Fruit fly (Drosophila melanogaster) whole organism, adult: Measurements from ENCODE around the gene CG32066.

Experiments used
- CG11617 ChIP-seq: fragments of 200-800 bp; sonication (Bioruptor generic); optimal IDR thresholded peaks from 2 replicates; lab custom pipeline; 2017; ENCODE audit warnings: mild to moderate bottlenecking, missing biosample characterization, missing genetic modification reagents, missing genetic modification characterization
- CG12768 ChIP-seq: fragments of 200-800 bp; sonication (Bioruptor generic); optimal IDR thresholded peaks from 2 replicates; lab custom pipeline; 2017; ENCODE audit warnings: missing biosample characterization, missing genetic modification characterization, mild to moderate bottlenecking, moderate library complexity, missing genetic modification reagents
- CG14711 ChIP-seq: fragments of 200-800 bp; sonication (Bioruptor generic); optimal IDR thresholded peaks from 2 replicates; lab custom pipeline; 2018; ENCODE audit warnings: missing biosample characterization, mild to moderate bottlenecking, missing genetic modification characterization, moderate library complexity
- CG1620 ChIP-seq: fragments of 200-800 bp; sonication (Bioruptor generic); optimal IDR thresholded peaks from 2 replicates; lab custom pipeline; 2016; ENCODE audit warnings: missing biosample characterization, missing genetic modification characterization
- CG33017 ChIP-seq: fragments of 200-800 bp; sonication (Bioruptor generic); optimal IDR thresholded peaks from 2 replicates; lab custom pipeline; 2018; ENCODE audit warnings: missing biosample characterization, mild to moderate bottlenecking, missing genetic modification characterization, moderate library complexity
- CG5204 ChIP-seq: fragments of 200-800 bp; sonication (Bioruptor generic); optimal IDR thresholded peaks from 2 replicates; lab custom pipeline; 2016; ENCODE audit warnings: missing biosample characterization, missing genetic modification characterization
- CG7045 ChIP-seq: fragments of 200-800 bp; sonication (Bioruptor generic); optimal IDR thresholded peaks from 2 replicates; lab custom pipeline; 2017; ENCODE audit warnings: missing biosample characterization, mild to moderate bottlenecking, missing genetic modification characterization
- CG7101 ChIP-seq: fragments of 200-800 bp; sonication (Bioruptor generic); optimal IDR thresholded peaks from 2 replicates; lab custom pipeline; 2018; ENCODE audit warnings: missing biosample characterization, mild to moderate bottlenecking, missing genetic modification characterization, moderate library complexity
- Clk ChIP-seq: fragments of 200-800 bp; sonication (Bioruptor generic); optimal IDR thresholded peaks from 2 replicates; lab custom pipeline; 2017; ENCODE audit warnings: missing biosample characterization, missing genetic modification characterization
- Crg-1 ChIP-seq: fragments of 200-800 bp; sonication (Bioruptor generic); optimal IDR thresholded peaks from 2 replicates; lab custom pipeline; 2016; ENCODE audit warnings: missing biosample characterization, missing genetic modification characterization
- Hr96 ChIP-seq: fragments of 200-800 bp; sonication (Bioruptor generic); optimal IDR thresholded peaks from 2 replicates; lab custom pipeline; 2016; ENCODE audit warnings: missing biosample characterization, missing genetic modification characterization
- Mnt ChIP-seq: fragments of 200-800 bp; sonication (Bioruptor generic); optimal IDR thresholded peaks from 2 replicates; lab custom pipeline; 2016; ENCODE audit warnings: missing biosample characterization, mild to moderate bottlenecking, missing genetic modification characterization
- bab1 ChIP-seq: fragments of 200-800 bp; sonication (Bioruptor generic); optimal IDR thresholded peaks from 3 replicates; lab custom pipeline; 2019; ENCODE audit warnings: missing biosample characterization, mild to moderate bottlenecking, missing genetic modification characterization, moderate library complexity
- cic ChIP-seq: fragments of 200-800 bp; sonication (Bioruptor generic); optimal IDR thresholded peaks from 2 replicates; lab custom pipeline; 2017; ENCODE audit warnings: missing biosample characterization, mild to moderate bottlenecking, missing genetic modification characterization, moderate library complexity
- cnc ChIP-seq, 2 experiments: fragments of >200 bp; optimal IDR thresholded peaks; 2 replicates each; lab custom pipeline; 2017
- kay ChIP-seq: fragments of 200-800 bp; sonication (Bioruptor generic); peaks from one replicate; lab custom pipeline; 2016; ENCODE audit warnings: missing biosample characterization, missing genetic modification characterization, borderline replicate concordance
- ovo ChIP-seq: fragments of 200-800 bp; sonication (Bioruptor generic); optimal IDR thresholded peaks from 2 replicates; lab custom pipeline; 2016; ENCODE audit warnings: missing biosample characterization, missing genetic modification characterization
- pad ChIP-seq: fragments of 200-800 bp; sonication (Bioruptor generic); optimal IDR thresholded peaks from 3 replicates; lab custom pipeline; 2017; ENCODE audit warnings: missing biosample characterization, missing genetic modification characterization, mild to moderate bottlenecking, moderate library complexity, missing genetic modification reagents
- tj ChIP-seq: fragments of 200-800 bp; sonication (Bioruptor generic); optimal IDR thresholded peaks from 3 replicates; lab custom pipeline; 2017; ENCODE audit warnings: missing biosample characterization, mild to moderate bottlenecking, missing genetic modification characterization, moderate library complexity
- toe ChIP-seq: fragments of 200-800 bp; sonication (Bioruptor generic); optimal IDR thresholded peaks from 2 replicates; lab custom pipeline; 2016; ENCODE audit warnings: missing biosample characterization, missing genetic modification characterization

CG32066 gene

dm6 chr3L:10696635-10697412 lies 36.0 kb upstream of the CG32066 start, which contains the start of gene NijA:
TSS of gene NijA (minus strand) at chr3L:10696877.
- peak; percentile 81 for TF ChIP-seq CG33017
- no peak for TF ChIP-seq Clk
- TF ChIP-seq toe (GFP tag; lab: Kevin White, UChicago): no peak
- TF ChIP-seq bab1 (GFP tag; lab: Kevin White, UChicago): no peak
- peak; percentile 83 for TF ChIP-seq CG14711
- no peak for TF ChIP-seq tj (GFP tag; lab: Kevin White, UChicago)
- peak; percentile 70 for TF ChIP-seq CG7101 (tag; lab: Kevin White, UChicago)
- TF ChIP-seq CG1620 (GFP tag; lab: Kevin White, UChicago): no peak
- TF ChIP-seq CG7045: no peak
- TF ChIP-seq kay (GFP tag; lab: Kevin White, UChicago): no peak
- no peak for TF ChIP-seq pad (GFP tag; lab: Kevin White, UChicago)
- TF ChIP-seq Crg-1 (GFP tag; lab: Kevin White, UChicago): no peak
- TF ChIP-seq Mnt (GFP tag; lab: Kevin White, UChicago): peak; percentile 2
- TF ChIP-seq CG12768 (GFP tag; lab: Kevin White, UChicago): no peak
- no peak for TF ChIP-seq CG5204 (GFP tag; lab: Kevin White, UChicago)
- TF ChIP-seq CG11617 (GFP tag; lab: Kevin White, UChicago): no peak
- peak; percentile 5 for TF ChIP-seq cic (GFP tag; lab: Kevin White, UChicago)
- no peak for TF ChIP-seq cnc (optimal IDR thresholded peaks at IDR 0.05; lab: Kevin White, UChicago)
- TF ChIP-seq ovo (GFP tag; lab: Kevin White, UChicago): no peak
- TF ChIP-seq Hr96 (GFP tag; lab: Kevin White, UChicago): no peak

- TF ChIP-seq toe (GFP tag; lab: Kevin White, UChicago) (no peak), CG1620 (GFP tag; lab: Kevin White, UChicago) (peak; percentile 56), tj (GFP tag; lab: Kevin White, UChicago) (no peak), CG11617 (GFP tag; lab: Kevin White, UChicago) (no peak), CG7045 (no peak), Crg-1 (GFP tag; lab: Kevin White, UChicago) (peak; percentile 55), CG7101 (tag; lab: Kevin White, UChicago) (peak; percentile 54), kay (GFP tag; lab: Kevin White, UChicago) (no peak), cnc (optimal IDR thresholded peaks at IDR 0.05; lab: Kevin White, UChicago) (no peak), cic (GFP tag; lab: Kevin White, UChicago) (peak; percentile 6), Hr96 (GFP tag; lab: Kevin White, UChicago) (no peak), CG14711 (peak; percentile 55), bab1 (GFP tag; lab: Kevin White, UChicago) (no peak), CG12768 (GFP tag; lab: Kevin White, UChicago) (peak; percentile 76), Mnt (GFP tag; lab: Kevin White, UChicago) (peak; percentile 34), ovo (GFP tag; lab: Kevin White, UChicago) (no peak), pad (GFP tag; lab: Kevin White, UChicago) (peak; percentile 70), Clk (peak; percentile 63), CG33017 (no peak), CG5204 (GFP tag; lab: Kevin White, UChicago) (no peak)
These were observed 33.0 kb upstream of the CG32066 start, which contains the start of gene ND-13B for dm6 chr3L:10693709-10694403. TSS of gene ND-13B (minus strand) at chr3L:10694108.

- TF ChIP-seq CG12768 (GFP tag; lab: Kevin White, UChicago) (no peak), cic (GFP tag; lab: Kevin White, UChicago) (peak; percentile 10), Mnt (GFP tag; lab: Kevin White, UChicago) (peak; percentile 10)
These were observed 31.8 kb upstream of the CG32066 start, which contains the start of gene CG33493 for dm6 chr3L:10692459-10693217. TSS of gene CG33493 (minus strand) at chr3L:10693167.

- no peak for TF ChIP-seq CG1620 (GFP tag; lab: Kevin White, UChicago)
- TF ChIP-seq cic (GFP tag; lab: Kevin White, UChicago): peak; percentile 33
- TF ChIP-seq CG11617 (GFP tag; lab: Kevin White, UChicago): no peak
- peak; percentile 33 for TF ChIP-seq Mnt (GFP tag; lab: Kevin White, UChicago)
- TF ChIP-seq Clk: no peak
- TF ChIP-seq CG33017: no peak
- TF ChIP-seq CG7101 (tag; lab: Kevin White, UChicago): no peak
- TF ChIP-seq Hr96 (GFP tag; lab: Kevin White, UChicago): no peak
- TF ChIP-seq tj (GFP tag; lab: Kevin White, UChicago): no peak
- no peak for TF ChIP-seq Crg-1 (GFP tag; lab: Kevin White, UChicago)
- no peak for TF ChIP-seq toe (GFP tag; lab: Kevin White, UChicago)
- no peak for TF ChIP-seq kay (GFP tag; lab: Kevin White, UChicago)
- no peak for TF ChIP-seq pad (GFP tag; lab: Kevin White, UChicago)
- no peak for TF ChIP-seq ovo (GFP tag; lab: Kevin White, UChicago)
- no peak for TF ChIP-seq cnc (optimal IDR thresholded peaks at IDR 0.05; lab: Kevin White, UChicago)
- TF ChIP-seq CG5204 (GFP tag; lab: Kevin White, UChicago): no peak
- no peak for TF ChIP-seq CG7045
- TF ChIP-seq bab1 (GFP tag; lab: Kevin White, UChicago): peak; percentile 26
- TF ChIP-seq CG12768 (GFP tag; lab: Kevin White, UChicago): no peak
- no peak for TF ChIP-seq CG14711
These were observed 30.1 kb upstream of the CG32066 start, which contains the start of gene CG11811 for dm6 chr3L:10690904-10691408. TSS of gene CG11811 (plus strand) at chr3L:10691024.
